Fruit fly (Drosophila melanogaster) whole organism, embryonic: Measurements from ENCODE around the gene SCCRO.

Experiments used
- ATbp ChIP-seq: fragments of 200-800 bp; sonication (Bioruptor generic); optimal IDR thresholded peaks from 2 replicates; lab custom pipeline; 2017; ENCODE audit warnings: missing biosample characterization, mild to moderate bottlenecking, missing genetic modification characterization, missing genetic modification reagents
- Asciz ChIP-seq: fragments of 200-800 bp; sonication (Bioruptor generic); optimal IDR thresholded peaks from 2 replicates; lab custom pipeline; 2017; ENCODE audit warnings: missing biosample characterization, mild to moderate bottlenecking, missing genetic modification characterization, missing genetic modification reagents
- C15 ChIP-seq: fragments of 200-800 bp; sonication (Bioruptor generic); IDR thresholded peaks from 3 replicates; pipeline ENCODE4 v1.3.6; 2022; ENCODE audit warnings: missing biosample characterization, missing genetic modification characterization
- CG10147 ChIP-seq: fragments of 200-800 bp; sonication (Bioruptor generic); optimal IDR thresholded peaks from 2 replicates; lab custom pipeline; 2019; ENCODE audit warnings: missing biosample characterization, mild to moderate bottlenecking, missing genetic modification characterization, moderate library complexity
- CG11696 ChIP-seq: fragments of 200-800 bp; sonication (Bioruptor generic); IDR thresholded peaks from 2 replicates; pipeline ENCODE4 v1.3.6; 2022; ENCODE audit warnings: missing biosample characterization, missing genetic modification characterization
- CG12155 ChIP-seq: fragments of 200-800 bp; sonication (Bioruptor generic); optimal IDR thresholded peaks from 3 replicates; lab custom pipeline; 2016; ENCODE audit warnings: missing biosample characterization, missing genetic modification characterization
- CG1233 ChIP-seq: fragments of 200-800 bp; sonication (Bioruptor generic); optimal IDR thresholded peaks from 4 replicates; lab custom pipeline; 2018; ENCODE audit warnings: missing biosample characterization, mild to moderate bottlenecking, missing genetic modification characterization
- CG12942 ChIP-seq: fragments of 200-800 bp; sonication (Bioruptor generic); optimal IDR thresholded peaks from 3 replicates; lab custom pipeline; 2016; ENCODE audit warnings: missing biosample characterization, missing genetic modification characterization
- CG13296 ChIP-seq: fragments of 200-800 bp; sonication (Bioruptor generic); optimal IDR thresholded peaks from 3 replicates; lab custom pipeline; 2018; ENCODE audit warnings: missing biosample characterization, mild to moderate bottlenecking, missing genetic modification characterization
- CG15011 ChIP-seq: fragments of 200-800 bp; sonication (Bioruptor generic); optimal IDR thresholded peaks from 3 replicates; lab custom pipeline; 2018; ENCODE audit warnings: missing biosample characterization, mild to moderate bottlenecking, missing genetic modification characterization
- CG15601 ChIP-seq: fragments of 200-800 bp; sonication (Bioruptor generic); optimal IDR thresholded peaks from 3 replicates; lab custom pipeline; 2019; ENCODE audit warnings: missing biosample characterization, mild to moderate bottlenecking, missing genetic modification characterization, moderate library complexity
- CG1602 ChIP-seq: fragments of 200-800 bp; sonication (Bioruptor generic); optimal IDR thresholded peaks from 3 replicates; lab custom pipeline; 2016; ENCODE audit warnings: missing biosample characterization, missing genetic modification characterization
- CG16815 ChIP-seq: fragments of 200-800 bp; sonication (Bioruptor generic); optimal IDR thresholded peaks from 3 replicates; lab custom pipeline; 2017; ENCODE audit warnings: missing biosample characterization, mild to moderate bottlenecking, missing genetic modification characterization
- CG18599 ChIP-seq: fragments of 200-800 bp; sonication (Bioruptor generic); optimal IDR thresholded peaks from 3 replicates; lab custom pipeline; 2017; ENCODE audit warnings: missing biosample characterization, missing genetic modification characterization, mild to moderate bottlenecking, moderate library complexity, missing genetic modification reagents
- CG18764 ChIP-seq: fragments of 200-800 bp; sonication (Bioruptor generic); optimal IDR thresholded peaks from 3 replicates; lab custom pipeline; 2016; ENCODE audit warnings: missing biosample characterization, missing genetic modification characterization
- CG2678 ChIP-seq: fragments of 200-800 bp; sonication (Bioruptor generic); optimal IDR thresholded peaks from 3 replicates; lab custom pipeline; 2019; ENCODE audit warnings: missing biosample characterization, mild to moderate bottlenecking, missing genetic modification characterization, moderate library complexity
- CG31441 ChIP-seq: fragments of 200-800 bp; sonication (Bioruptor generic); IDR thresholded peaks from 2 replicates; pipeline ENCODE4 v1.3.6; 2022; ENCODE audit warnings: missing biosample characterization, missing genetic modification characterization
- CG32532 ChIP-seq: fragments of 200-800 bp; sonication (Bioruptor generic); IDR thresholded peaks from 2 replicates; pipeline ENCODE4 v1.3.6; 2022; ENCODE audit warnings: missing biosample characterization, missing genetic modification characterization
- CG4328 ChIP-seq: fragments of 200-800 bp; sonication (Bioruptor generic); optimal IDR thresholded peaks from 3 replicates; lab custom pipeline; 2017; ENCODE audit warnings: missing biosample characterization, missing genetic modification reagents, missing genetic modification characterization
- CG6765 ChIP-seq: fragments of 200-800 bp; sonication (Bioruptor generic); optimal IDR thresholded peaks from 3 replicates; lab custom pipeline; 2017; ENCODE audit warnings: missing biosample characterization, mild to moderate bottlenecking, missing genetic modification characterization
- CG7987 ChIP-seq: fragments of 200-800 bp; sonication (Bioruptor generic); optimal IDR thresholded peaks from 2 replicates; lab custom pipeline; 2018; ENCODE audit warnings: missing biosample characterization, mild to moderate bottlenecking, missing genetic modification characterization, moderate library complexity
- CG8290 ChIP-seq, 3 experiments: fragments of 200-800 bp; sonication (Bioruptor generic); optimal IDR thresholded peaks; 2 replicates each; lab custom pipeline; 2016 to 2019; ENCODE audit warnings: missing biosample characterization in 3 of 3, missing genetic modification characterization in 3 of 3, mild to moderate bottlenecking in 2 of 3, moderate library complexity in 1 of 3
- Dek ChIP-seq: fragments of 200-800 bp; sonication (Bioruptor generic); optimal IDR thresholded peaks from 3 replicates; lab custom pipeline; 2019; ENCODE audit warnings: missing biosample characterization, mild to moderate bottlenecking, missing genetic modification characterization, moderate library complexity
- HmgZ ChIP-seq: fragments of 200-800 bp; sonication (Bioruptor generic); optimal IDR thresholded peaks from 2 replicates; lab custom pipeline; 2018; ENCODE audit warnings: missing biosample characterization, mild to moderate bottlenecking, missing genetic modification characterization
- Hmr ChIP-seq: fragments of 200-800 bp; sonication (Bioruptor generic); optimal IDR thresholded peaks from 3 replicates; lab custom pipeline; 2017; ENCODE audit warnings: mild to moderate bottlenecking, missing biosample characterization, missing genetic modification reagents, missing genetic modification characterization
- PHDP ChIP-seq: fragments of 200-800 bp; sonication (Bioruptor generic); optimal IDR thresholded peaks from 3 replicates; lab custom pipeline; 2018; ENCODE audit warnings: missing biosample characterization, mild to moderate bottlenecking, missing genetic modification characterization, moderate library complexity
- Sox100B ChIP-seq: fragments of 200-800 bp; sonication (Bioruptor generic); optimal IDR thresholded peaks from 3 replicates; lab custom pipeline; 2018; ENCODE audit warnings: missing biosample characterization, mild to moderate bottlenecking, missing genetic modification characterization
- Stat92E ChIP-seq, 3 experiments: fragments of >200 bp in 2 of 3; fragments of 200-800 bp in 1 of 3; sonication (Bioruptor generic) in 1 of 3; optimal IDR thresholded peaks; 2 replicates each; lab custom pipeline; 2017 to 2019; ENCODE audit warnings: missing biosample characterization in 3 of 3, missing genetic modification characterization in 3 of 3, mild to moderate bottlenecking in 1 of 3, moderate library complexity in 1 of 3
- Vsx1 ChIP-seq: fragments of 200-800 bp; sonication (Bioruptor generic); optimal IDR thresholded peaks from 2 replicates; lab custom pipeline; 2017; ENCODE audit warnings: missing biosample characterization, mild to moderate bottlenecking, missing genetic modification characterization, missing genetic modification reagents
- br ChIP-seq: fragments of >200 bp; optimal IDR thresholded peaks from 2 replicates; lab custom pipeline; 2017
- caup ChIP-seq: fragments of 200-800 bp; sonication (Bioruptor generic); optimal IDR thresholded peaks from 3 replicates; lab custom pipeline; 2017; ENCODE audit warnings: missing biosample characterization, mild to moderate bottlenecking, missing genetic modification characterization, moderate library complexity; ENCODE audit not compliant: severe bottlenecking
- chinmo ChIP-seq: fragments of 200-800 bp; sonication (Bioruptor generic); IDR thresholded peaks from 4 replicates; pipeline ENCODE4 v1.3.6; 2022; ENCODE audit warnings: missing biosample characterization, missing genetic modification characterization; ENCODE audit not compliant: partially characterized antibody
- ci ChIP-seq: fragments of 200-800 bp; sonication (Bioruptor generic); IDR thresholded peaks from 3 replicates; pipeline ENCODE4 v1.3.6; 2022; ENCODE audit warnings: missing biosample characterization, missing genetic modification characterization
- dysf ChIP-seq: fragments of 200-800 bp; sonication (Bioruptor generic); IDR thresholded peaks from 3 replicates; pipeline ENCODE4 v1.3.6; 2022; ENCODE audit warnings: missing biosample characterization, missing genetic modification characterization
- eyg ChIP-seq: fragments of 200-800 bp; sonication (Bioruptor generic); optimal IDR thresholded peaks from 3 replicates; lab custom pipeline; 2016; ENCODE audit warnings: missing biosample characterization, missing genetic modification characterization
- her ChIP-seq: fragments of 200-800 bp; sonication (Bioruptor generic); optimal IDR thresholded peaks from 2 replicates; lab custom pipeline; 2016; ENCODE audit warnings: missing biosample characterization, missing genetic modification characterization
- jing ChIP-seq: fragments of 200-800 bp; sonication (Bioruptor generic); optimal IDR thresholded peaks from 2 replicates; lab custom pipeline; 2018; ENCODE audit warnings: missing biosample characterization, mild to moderate bottlenecking, missing genetic modification characterization
- maf-S ChIP-seq: fragments of 200-800 bp; sonication (Bioruptor generic); optimal IDR thresholded peaks from 2 replicates; lab custom pipeline; 2016; ENCODE audit warnings: missing biosample characterization, missing genetic modification characterization
- nau ChIP-seq: fragments of 200-800 bp; sonication (Bioruptor generic); optimal IDR thresholded peaks from 3 replicates; lab custom pipeline; 2017; ENCODE audit warnings: missing biosample characterization, mild to moderate bottlenecking, missing genetic modification characterization, missing genetic modification reagents
- oc ChIP-seq: fragments of 200-800 bp; sonication (Bioruptor generic); optimal IDR thresholded peaks from 2 replicates; lab custom pipeline; 2018; ENCODE audit warnings: missing biosample characterization, mild to moderate bottlenecking, missing genetic modification characterization, moderate library complexity
- phol ChIP-seq: fragments of 200-800 bp; sonication (Bioruptor generic); optimal IDR thresholded peaks from 3 replicates; lab custom pipeline; 2018; ENCODE audit warnings: missing biosample characterization, mild to moderate bottlenecking, missing genetic modification characterization, moderate library complexity
- scrt ChIP-seq: fragments of 200-800 bp; sonication (Bioruptor generic); optimal IDR thresholded peaks from 2 replicates; lab custom pipeline; 2018; ENCODE audit warnings: missing biosample characterization, mild to moderate bottlenecking, missing genetic modification characterization, moderate library complexity
- seq ChIP-seq: fragments of 200-800 bp; sonication (Bioruptor generic); IDR thresholded peaks from 2 replicates; pipeline ENCODE4 v1.3.6; 2022; ENCODE audit warnings: missing biosample characterization, missing genetic modification characterization
- slbo ChIP-seq: fragments of 200-800 bp; sonication (Bioruptor generic); IDR thresholded peaks from 2 replicates; pipeline ENCODE4 v1.3.6; 2022; ENCODE audit warnings: missing biosample characterization, missing genetic modification characterization
- sug ChIP-seq: fragments of 200-800 bp; optimal IDR thresholded peaks from 2 replicates; lab custom pipeline; 2019; ENCODE audit warnings: missing biosample characterization, mild to moderate bottlenecking, missing genetic modification characterization, moderate library complexity
- twi ChIP-seq: fragments of 200-800 bp; optimal IDR thresholded peaks from 2 replicates; lab custom pipeline; 2019; ENCODE audit warnings: missing biosample characterization, mild to moderate bottlenecking, missing genetic modification characterization, moderate library complexity
- wek ChIP-seq: fragments of 200-800 bp; sonication (Bioruptor generic); optimal IDR thresholded peaks from 3 replicates; lab custom pipeline; 2018; ENCODE audit warnings: missing biosample characterization, mild to moderate bottlenecking, missing genetic modification characterization, moderate library complexity

SCCRO gene

dm6 chr3L:15590803-15591597 is 27.8 kb downstream of the SCCRO start (continued):
- peak; percentile 35 for TF ChIP-seq CG15011 (GFP tag; lab: Kevin White, UChicago)
- peak; percentile 6 for TF ChIP-seq caup (GFP tag; lab: Kevin White, UChicago)
- TF ChIP-seq slbo (GFP tag; lab: Robert Waterston, UW), result peak; percentile 32
- peak; percentile 32 for TF ChIP-seq CG7987
- peak; percentile 11 for TF ChIP-seq her (GFP tag; lab: Kevin White, UChicago)
- no peak for TF ChIP-seq br (lab: Kevin White, UChicago)
- TF ChIP-seq CG13296 (GFP tag; lab: Kevin White, UChicago), result peak; percentile 55
- TF ChIP-seq phol (tag; lab: Kevin White, UChicago), result no peak
- TF ChIP-seq seq, result peak; percentile 50; the same call in 1 of the 2 replicates
- TF ChIP-seq CG16815 (GFP tag; lab: Kevin White, UChicago), result no peak
- peak; percentile 15 for TF ChIP-seq eyg (GFP tag; lab: Kevin White, UChicago)
- TF ChIP-seq CG15601 (tag; lab: Kevin White, UChicago), result peak; percentile 7
- peak; percentile 9 for TF ChIP-seq Vsx1 (GFP tag; lab: Kevin White, UChicago)
- TF ChIP-seq oc, result no peak
- TF ChIP-seq dysf (GFP tag; lab: Robert Waterston, UW), result peak; percentile 22; the same call in 1 of the 3 replicates
- 0 out of 3 replicates have a peak, but pooled peaks have one; percentile 45 for TF ChIP-seq ci (GFP tag; lab: Robert Waterston, UW)
- TF ChIP-seq CG1233 (GFP tag; lab: Kevin White, UChicago), result peak; percentile 8
- TF ChIP-seq PHDP (tag; lab: Kevin White, UChicago), result peak; percentile 38
- no peak for TF ChIP-seq jing
- peak; percentile 18 for TF ChIP-seq sug (tag; lab: Kevin White, UChicago)
- peak; percentile 9 for TF ChIP-seq CG10147 (GFP tag; lab: Kevin White, UChicago)
- TF ChIP-seq nau (GFP tag; lab: Kevin White, UChicago), result peak; percentile 48
- TF ChIP-seq Asciz (GFP tag; lab: Kevin White, UChicago), result peak; percentile 59
- no peak for TF ChIP-seq CG12942 (GFP tag; lab: Kevin White, UChicago)
- peak; percentile 58 for TF ChIP-seq ATbp (GFP tag; lab: Kevin White, UChicago)
- TF ChIP-seq CG6765, result peak; percentile 4
- TF ChIP-seq CG1602 (GFP tag; lab: Kevin White, UChicago), result no peak
- no peak for TF ChIP-seq CG18764 (GFP tag; lab: Kevin White, UChicago)
- peak; percentile 85 for TF ChIP-seq CG11696 (GFP tag; lab: Robert Waterston, UW)
- TF ChIP-seq Hmr (GFP tag; lab: Kevin White, UChicago), result peak; percentile 49
- TF ChIP-seq HmgZ (tag; lab: Kevin White, UChicago), result peak; percentile 34
- peak; percentile 30 for TF ChIP-seq Sox100B
- no peak for TF ChIP-seq CG8290 (GFP tag; optimal IDR thresholded peaks at IDR 0.05; lab: Kevin White, UChicago)
- TF ChIP-seq CG8290 (tag; optimal IDR thresholded peaks at IDR 0.05; lab: Kevin White, UChicago), result peak in 1 of 2 experiments; percentile 71
- peak; percentile 34 for TF ChIP-seq CG4328 (GFP tag; lab: Kevin White, UChicago)
- 0 out of 3 replicates have a peak, but pooled peaks have one; percentile 29 for TF ChIP-seq C15 (GFP tag; lab: Robert Waterston, UW)
- 0 out of 2 replicates have a peak, but pooled peaks have one; percentile 11 for TF ChIP-seq CG32532 (GFP tag; lab: Robert Waterston, UW)
- TF ChIP-seq wek (GFP tag; lab: Kevin White, UChicago), result peak; percentile 3
- TF ChIP-seq maf-S (GFP tag; lab: Kevin White, UChicago), result no peak
- 0 out of 2 replicates have a peak, but pooled peaks have one; percentile 8 for TF ChIP-seq CG31441 (GFP tag; lab: Robert Waterston, UW)
- no peak for TF ChIP-seq twi
- peak; percentile 4 for TF ChIP-seq CG12155 (GFP tag; lab: Kevin White, UChicago)
- TF ChIP-seq chinmo, result peak; percentile 70; the same call in 2 of the 4 replicates
- TF ChIP-seq Dek (tag; lab: Kevin White, UChicago), result peak; percentile 40
- TF ChIP-seq CG18599 (GFP tag; lab: Kevin White, UChicago), result peak; percentile 6
- peak; percentile 57 for TF ChIP-seq CG2678 (tag; lab: Kevin White, UChicago)
- peak in 1 of 3 experiments; percentile 28 for TF ChIP-seq Stat92E (GFP tag; optimal IDR thresholded peaks at IDR 0.05; lab: Kevin White, UChicago)
- TF ChIP-seq scrt, result peak; percentile 26
